Worm (Caenorhabditis elegans) whole organism, late embryonic: Measurements from ENCODE around the gene sri-61.

Experiments used
- K09A11.1 ChIP-seq: sonication (generic microtip); optimal IDR thresholded peaks from 2 replicates; lab custom pipeline; 2017; ENCODE audit warnings: antibody characterized with exemption, mild to moderate bottlenecking, missing genetic modification characterization, missing compliant biosample characterization; ENCODE audit not compliant: insufficient read depth
- ceh-18 ChIP-seq: sonication (generic microtip); optimal IDR thresholded peaks from 2 replicates; lab custom pipeline; 2016; ENCODE audit warnings: missing genetic modification characterization, missing compliant biosample characterization
- ceh-22 ChIP-seq: sonication (generic microtip); optimal IDR thresholded peaks from 2 replicates; lab custom pipeline; 2017; ENCODE audit warnings: missing biosample characterization, missing genetic modification characterization
- ceh-24 ChIP-seq: sonication (generic microtip); optimal IDR thresholded peaks from 2 replicates; lab custom pipeline; 2016; ENCODE audit warnings: mild to moderate bottlenecking, missing genetic modification characterization, missing compliant biosample characterization
- ceh-30 ChIP-seq: fragments of 150-350 bp; optimal IDR thresholded peaks from 2 replicates; lab custom pipeline; 2014; ENCODE audit warnings: missing biosample characterization, missing genetic modification characterization
- ceh-34 ChIP-seq: sonication (generic microtip); optimal IDR thresholded peaks from 2 replicates; lab custom pipeline; 2016; ENCODE audit warnings: mild to moderate bottlenecking, missing genetic modification characterization, missing compliant biosample characterization
- ceh-45 ChIP-seq: fragments of 200-800 bp; sonication (Bioruptor generic); IDR thresholded peaks from 2 replicates; pipeline ENCODE4 v1.3.6; 2022; ENCODE audit warnings: missing genetic modification reagents, missing genetic modification characterization, missing compliant biosample characterization
- ceh-48 ChIP-seq: sonication (generic microtip); optimal IDR thresholded peaks from 2 replicates; lab custom pipeline; 2016; ENCODE audit warnings: missing genetic modification characterization, inconsistent platforms, missing compliant biosample characterization
- ceh-6 ChIP-seq: fragments of 200-800 bp; sonication (Bioruptor generic); optimal IDR thresholded peaks from 2 replicates; lab custom pipeline; 2018; ENCODE audit warnings: mild to moderate bottlenecking, missing genetic modification characterization, missing compliant biosample characterization
- dmd-4 ChIP-seq: sonication (generic microtip); optimal IDR thresholded peaks from 2 replicates; lab custom pipeline; 2016; ENCODE audit warnings: borderline replicate concordance, missing genetic modification characterization, missing compliant biosample characterization
- dve-1 ChIP-seq: sonication (generic microtip); optimal IDR thresholded peaks from 2 replicates; lab custom pipeline; 2017; ENCODE audit warnings: antibody characterized with exemption, mild to moderate bottlenecking, missing genetic modification characterization, missing compliant biosample characterization
- elt-2 ChIP-seq: sonication (generic microtip); optimal IDR thresholded peaks from 2 replicates; lab custom pipeline; 2016; ENCODE audit warnings: missing genetic modification reagents, missing genetic modification characterization, missing compliant biosample characterization
- ets-4 ChIP-seq: sonication (generic microtip); optimal IDR thresholded peaks from 2 replicates; lab custom pipeline; 2016; ENCODE audit warnings: missing genetic modification characterization, missing compliant biosample characterization
- eyg-1 ChIP-seq: sonication (generic microtip); optimal IDR thresholded peaks from 2 replicates; lab custom pipeline; 2016; ENCODE audit warnings: missing genotype, missing genetic modification characterization, missing compliant biosample characterization
- hlh-13 ChIP-seq: fragments of 200-800 bp; sonication (Bioruptor generic); optimal IDR thresholded peaks from 2 replicates; lab custom pipeline; 2018; ENCODE audit warnings: mild to moderate bottlenecking, missing genetic modification characterization, missing compliant biosample characterization
- hlh-15 ChIP-seq: sonication (generic microtip); optimal IDR thresholded peaks from 2 replicates; lab custom pipeline; 2016; ENCODE audit warnings: missing genetic modification characterization, missing compliant biosample characterization
- hlh-6 ChIP-seq: sonication (generic microtip); optimal IDR thresholded peaks from 2 replicates; lab custom pipeline; 2016; ENCODE audit warnings: missing genotype, missing genetic modification characterization, missing compliant biosample characterization
- lim-6 ChIP-seq: sonication (generic microtip); optimal IDR thresholded peaks from 2 replicates; lab custom pipeline; 2016; ENCODE audit warnings: missing genetic modification characterization, missing compliant biosample characterization
- mec-3 ChIP-seq: sonication (generic microtip); optimal IDR thresholded peaks from 2 replicates; lab custom pipeline; 2016; ENCODE audit warnings: borderline replicate concordance, missing genetic modification characterization, missing compliant biosample characterization
- nfya-1 ChIP-seq: sonication (generic microtip); optimal IDR thresholded peaks from 2 replicates; lab custom pipeline; 2017; ENCODE audit warnings: missing genetic modification characterization, mild to moderate bottlenecking, missing compliant biosample characterization, antibody characterized with exemption, moderate library complexity
- nhr-11 ChIP-seq: fragments of 150-350 bp; optimal IDR thresholded peaks from 2 replicates; lab custom pipeline; 2014; ENCODE audit warnings: missing biosample characterization, missing genetic modification characterization
- pag-3 ChIP-seq: sonication (generic microtip); optimal IDR thresholded peaks from 2 replicates; lab custom pipeline; 2016; ENCODE audit warnings: missing compliant biosample characterization, missing genetic modification characterization, borderline replicate concordance
- pat-9 ChIP-seq: fragments of 200-800 bp; sonication (Bioruptor generic); optimal IDR thresholded peaks from 2 replicates; lab custom pipeline; 2018; ENCODE audit warnings: mild to moderate bottlenecking, missing genetic modification characterization, moderate library complexity, missing compliant biosample characterization
- pqm-1 ChIP-seq: sonication (generic microtip); optimal IDR thresholded peaks from 2 replicates; lab custom pipeline; 2016; ENCODE audit warnings: missing genetic modification characterization, missing compliant biosample characterization
- ref-2 ChIP-seq: sonication (generic microtip); optimal IDR thresholded peaks from 2 replicates; lab custom pipeline; 2016; ENCODE audit warnings: missing genetic modification characterization, missing compliant biosample characterization
- sox-2 ChIP-seq: fragments of 200-800 bp; sonication (Bioruptor generic); IDR thresholded peaks from 2 replicates; pipeline ENCODE4 v1.3.6; 2022; ENCODE audit warnings: missing genetic modification reagents, missing genetic modification characterization, missing compliant biosample characterization
- sox-4 ChIP-seq: sonication (generic microtip); optimal IDR thresholded peaks from 2 replicates; lab custom pipeline; 2017; ENCODE audit warnings: mild to moderate bottlenecking, missing genetic modification characterization, inconsistent platforms, missing compliant biosample characterization
- tbx-2 ChIP-seq: sonication (generic microtip); optimal IDR thresholded peaks from 2 replicates; lab custom pipeline; 2016; ENCODE audit warnings: missing genetic modification characterization, missing compliant biosample characterization
- tbx-7 ChIP-seq: sonication (generic microtip); optimal IDR thresholded peaks from 2 replicates; lab custom pipeline; 2016; ENCODE audit warnings: missing genotype, missing genetic modification characterization, missing compliant biosample characterization
- unc-3 ChIP-seq, 2 experiments: fragments of 200-800 bp in 1 of 2; sonication (Bioruptor generic) in 1 of 2; sonication (generic microtip) in 1 of 2; conservative IDR thresholded peaks in 1 of 2; optimal IDR thresholded peaks in 1 of 2; 2 replicates each; pipeline versions ENCODE4 v1.3.6 to Lab custom; 2016 to 2022; ENCODE audit warnings: missing compliant biosample characterization in 2 of 2, missing genetic modification characterization in 2 of 2, missing genetic modification reagents in 1 of 2
- unc-42 ChIP-seq: sonication (generic microtip); optimal IDR thresholded peaks from 2 replicates; lab custom pipeline; 2016; ENCODE audit warnings: missing genotype, missing genetic modification characterization, missing compliant biosample characterization
- unc-55 ChIP-seq: sonication (generic microtip); optimal IDR thresholded peaks from 2 replicates; lab custom pipeline; 2017; ENCODE audit warnings: missing biosample characterization, missing genetic modification reagents, missing genetic modification characterization
- unc-86 ChIP-seq: sonication (generic microtip); optimal IDR thresholded peaks from 2 replicates; lab custom pipeline; 2016; ENCODE audit warnings: missing genetic modification characterization, missing compliant biosample characterization
- zip-5 ChIP-seq: sonication (generic microtip); optimal IDR thresholded peaks from 2 replicates; lab custom pipeline; 2016; ENCODE audit warnings: missing genetic modification characterization, missing compliant biosample characterization
- ztf-16 ChIP-seq: sonication (generic microtip); optimal IDR thresholded peaks from 2 replicates; lab custom pipeline; 2017; ENCODE audit warnings: missing genetic modification characterization, missing compliant biosample characterization

The sri-61 gene

DNA sequence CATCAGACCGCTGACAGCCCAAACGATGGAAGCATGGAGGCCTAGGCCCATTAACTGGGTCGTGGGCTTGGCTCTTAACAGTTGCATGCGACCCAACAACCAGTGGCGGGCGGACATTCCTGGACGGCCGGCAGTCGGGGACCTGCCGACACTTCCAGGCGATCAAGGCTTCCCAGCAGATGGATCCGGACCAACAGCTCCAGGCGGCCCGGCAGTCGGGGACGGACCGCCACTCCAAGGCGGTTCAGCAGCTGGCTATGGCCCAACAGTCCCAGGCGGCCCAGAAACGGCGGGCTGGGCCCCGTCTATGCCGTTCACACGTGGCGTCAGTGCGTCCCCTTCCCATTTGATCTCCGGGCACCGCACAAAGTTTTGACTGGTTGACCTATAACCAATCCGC is 41.3 kb upstream of the sri-61 start:
- TF ChIP-seq lim-6 (tag; lab: Kevin White, UChicago): no peak

DNA sequence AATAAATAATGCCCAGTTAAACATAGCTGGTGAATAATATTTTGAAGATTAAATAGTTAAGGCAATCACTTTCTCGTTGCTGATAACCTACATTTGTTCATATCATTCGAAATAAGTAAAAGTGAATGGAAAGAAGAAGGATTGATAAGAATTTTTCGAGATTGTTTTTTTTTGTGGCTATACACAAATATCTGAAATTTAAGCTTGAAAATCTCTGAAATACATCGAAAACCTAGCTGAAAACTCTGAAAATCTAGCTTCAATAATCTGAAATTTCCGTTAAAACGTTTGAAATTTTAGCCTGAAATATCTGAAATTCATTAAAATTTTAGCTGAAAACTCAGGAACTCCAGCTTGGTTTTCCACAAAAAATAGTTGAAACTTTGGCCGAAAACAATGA is 39.5 kb upstream of the sri-61 start, which contains the start of gene T05A8.6:
TSS of gene T05A8.6 (minus strand) at position 101 of the 400 bp plus-strand sequence.
- TF ChIP-seq hlh-13 (GFP tag; lab: Kevin White, UChicago) (no peak), unc-3 (GFP tag; conservative IDR thresholded peaks at IDR 0.05; lab: Robert Waterston, UW) (no peak), unc-3 (tag; optimal IDR thresholded peaks at IDR 0.05; lab: Kevin White, UChicago) (no peak), zip-5 (no peak), nfya-1 (tag; lab: Kevin White, UChicago) (no peak), pqm-1 (tag; lab: Kevin White, UChicago) (no peak), unc-86 (tag; lab: Kevin White, UChicago) (no peak), sox-2 (GFP tag; lab: Robert Waterston, UW) (no peak), ceh-24 (tag; lab: Kevin White, UChicago) (no peak), pag-3 (tag; lab: Kevin White, UChicago) (no peak), unc-55 (GFP tag; lab: Kevin White, UChicago) (no peak), unc-42 (tag; lab: Kevin White, UChicago) (no peak), hlh-15 (no peak), mec-3 (tag; lab: Kevin White, UChicago) (no peak), K09A11.1 (no peak), ztf-16 (tag; lab: Kevin White, UChicago) (no peak), ceh-22 (tag; lab: Kevin White, UChicago) (no peak), ets-4 (tag; lab: Kevin White, UChicago) (no peak), ceh-6 (no peak), eyg-1 (tag; lab: Kevin White, UChicago) (no peak), ceh-30 (tag; lab: Kevin White, UChicago) (no peak)

DNA sequence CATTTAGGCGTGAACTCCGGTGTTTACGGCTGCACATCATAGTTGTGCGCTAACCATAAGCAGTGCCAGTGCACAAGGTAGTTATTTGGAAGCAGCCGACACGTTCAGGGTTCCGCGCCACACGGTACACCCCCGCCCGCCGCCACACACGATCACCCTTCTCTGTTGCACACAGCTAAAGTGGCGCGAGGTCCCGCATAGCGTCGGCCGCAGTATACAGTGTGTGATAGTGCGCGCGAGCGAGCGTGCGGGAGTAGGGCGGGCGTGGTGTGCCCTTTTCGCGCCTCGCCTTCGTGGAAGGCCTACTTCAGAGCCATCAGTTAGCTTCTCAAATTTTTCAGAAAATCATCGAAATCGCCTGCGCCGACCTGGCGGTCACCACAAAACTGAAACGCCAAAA is 36.8 kb upstream of the sri-61 start:
- TF ChIP-seq ceh-34 (tag; lab: Kevin White, UChicago) (no peak), tbx-7 (tag; lab: Kevin White, UChicago) (no peak), hlh-6 (peak; percentile 37), dmd-4 (peak; percentile 9), ref-2 (tag; lab: Kevin White, UChicago) (peak; percentile 4)
- TF ChIP-seq, all 69 proteins: peak for 3

DNA sequence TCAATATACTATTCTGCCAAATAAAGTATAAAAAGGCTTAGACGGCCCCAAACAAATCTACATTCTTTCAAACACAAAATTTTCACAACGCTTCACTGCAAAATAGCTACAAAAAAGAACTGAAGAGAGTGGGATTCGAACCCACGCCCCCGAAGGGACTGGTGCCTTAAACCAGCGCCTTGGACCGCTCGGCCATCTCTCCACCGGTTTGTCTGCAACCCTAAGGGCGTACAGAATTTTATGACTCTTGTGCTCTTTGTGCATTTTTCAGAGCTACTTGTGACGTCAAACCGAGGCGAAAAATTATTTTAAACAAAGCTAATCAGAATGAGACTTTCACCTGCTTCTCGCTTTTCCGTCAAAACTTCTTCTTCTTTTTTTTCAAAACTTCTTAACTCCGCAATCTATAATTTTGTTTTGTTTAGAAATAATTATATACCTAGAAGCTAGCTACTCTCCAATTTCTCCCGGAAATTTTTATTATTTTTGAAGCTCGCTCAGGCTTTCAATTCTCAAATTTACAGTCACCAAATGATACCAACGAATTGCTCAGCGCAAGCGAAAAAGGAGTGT is 36.1 kb upstream of the sri-61 start, which contains the start of gene T05A8.8:
TSS of gene T05A8.8 (plus strand) at position 523 of the 573 bp plus-strand sequence.
- TF ChIP-seq ceh-45 (GFP tag; lab: Robert Waterston, UW) (no peak), unc-86 (tag; lab: Kevin White, UChicago) (no peak), pag-3 (tag; lab: Kevin White, UChicago) (no peak), unc-42 (tag; lab: Kevin White, UChicago) (no peak), tbx-2 (tag; lab: Kevin White, UChicago) (no peak), sox-4 (tag; lab: Kevin White, UChicago) (no peak), hlh-13 (GFP tag; lab: Kevin White, UChicago) (no peak), pat-9 (tag; lab: Kevin White, UChicago) (no peak), elt-2 (tag; lab: Kevin White, UChicago) (no peak), ceh-6 (no peak), unc-3 (GFP tag; conservative IDR thresholded peaks at IDR 0.05; lab: Robert Waterston, UW) (no peak), unc-3 (tag; optimal IDR thresholded peaks at IDR 0.05; lab: Kevin White, UChicago) (no peak), nhr-11 (tag; lab: Kevin White, UChicago) (no peak), dve-1 (tag; lab: Kevin White, UChicago) (no peak), ceh-18 (tag; lab: Kevin White, UChicago) (no peak), ceh-48 (tag; lab: Kevin White, UChicago) (no peak), ztf-16 (tag; lab: Kevin White, UChicago) (no peak)
